Fruit fly (Drosophila melanogaster): ENCODE results near the gene Acox3.

The Acox3 gene

dm6 chr2L:6422488-6422887 lies 25.7 kb downstream of the Acox3 start:
- no peak for TF ChIP-seq CG11617 (GFP tag; optimal IDR thresholded peaks at IDR 0.05)
- TF ChIP-seq kay (GFP tag; ENCODE audit: borderline replicate concordance) = no peak
- no peak for TF ChIP-seq tj (GFP tag; optimal IDR thresholded peaks at IDR 0.05)
- TF ChIP-seq CG33017 (tag; optimal IDR thresholded peaks at IDR 0.05) = no peak
- no peak for TF ChIP-seq Crg-1 (GFP tag; optimal IDR thresholded peaks at IDR 0.05)
- no peak for TF ChIP-seq Hr96 (GFP tag; optimal IDR thresholded peaks at IDR 0.05)
- TF ChIP-seq CG5204 (GFP tag; optimal IDR thresholded peaks at IDR 0.05) = no peak
- no peak for TF ChIP-seq CG7101 (tag; optimal IDR thresholded peaks at IDR 0.05)
- TF ChIP-seq CG14711 (tag; optimal IDR thresholded peaks at IDR 0.05) = no peak

dm6 chr2L:6421495-6421894 lies 26.7 kb downstream of the Acox3 start:
- TF ChIP-seq Mnt (GFP tag; optimal IDR thresholded peaks at IDR 0.05) = no peak
- no peak for TF ChIP-seq pad (GFP tag; optimal IDR thresholded peaks at IDR 0.05)
- no peak for TF ChIP-seq Crg-1 (GFP tag; optimal IDR thresholded peaks at IDR 0.05)
- TF ChIP-seq CG33017 (tag; optimal IDR thresholded peaks at IDR 0.05) = no peak
- no peak for TF ChIP-seq Hr96 (GFP tag; optimal IDR thresholded peaks at IDR 0.05)
- no peak for TF ChIP-seq ovo (GFP tag; optimal IDR thresholded peaks at IDR 0.05)
- no peak for TF ChIP-seq CG14711 (tag; optimal IDR thresholded peaks at IDR 0.05)
- no peak for TF ChIP-seq bab1 (GFP tag; optimal IDR thresholded peaks at IDR 0.05)
- no peak for TF ChIP-seq CG7101 (tag; optimal IDR thresholded peaks at IDR 0.05)

dm6 chr2L:6411953-6412352 lies 36.2 kb downstream of the Acox3 start, which contains the start of gene CG13982:
Gene CG13982, plus strand, starts transcription at chr2L:6412315.
- no peak for TF ChIP-seq Mnt (GFP tag; optimal IDR thresholded peaks at IDR 0.05)
- peak; percentile 93 for TF ChIP-seq pad (GFP tag; optimal IDR thresholded peaks at IDR 0.05)

dm6 chr2L:6411089-6411757 lies 37.0 kb downstream of the Acox3 start, which contains the start of gene DIP-epsilon:
Gene DIP-epsilon, minus strand, starts transcription at chr2L:6411326.
- no peak for TF ChIP-seq Hr96 (GFP tag; optimal IDR thresholded peaks at IDR 0.05)
- TF ChIP-seq CG1620 (GFP tag; optimal IDR thresholded peaks at IDR 0.05) = no peak
- TF ChIP-seq CG5204 (GFP tag; optimal IDR thresholded peaks at IDR 0.05) = no peak
- TF ChIP-seq Crg-1 (GFP tag; optimal IDR thresholded peaks at IDR 0.05) = no peak
- TF ChIP-seq toe (GFP tag; optimal IDR thresholded peaks at IDR 0.05) = no peak
- TF ChIP-seq CG11617 (GFP tag; optimal IDR thresholded peaks at IDR 0.05) = no peak
- no peak for TF ChIP-seq bab1 (GFP tag; optimal IDR thresholded peaks at IDR 0.05)
- no peak for TF ChIP-seq CG14711 (tag; optimal IDR thresholded peaks at IDR 0.05)
- no peak for TF ChIP-seq CG12768 (GFP tag; optimal IDR thresholded peaks at IDR 0.05)
- no peak for TF ChIP-seq ovo (GFP tag; optimal IDR thresholded peaks at IDR 0.05)
- no peak for TF ChIP-seq CG7045 (GFP tag; optimal IDR thresholded peaks at IDR 0.05)
- TF ChIP-seq cnc (optimal IDR thresholded peaks at IDR 0.05) = no peak
- no peak for TF ChIP-seq tj (GFP tag; optimal IDR thresholded peaks at IDR 0.05)
- TF ChIP-seq Mnt (GFP tag; optimal IDR thresholded peaks at IDR 0.05) = no peak
- no peak for TF ChIP-seq CG7101 (tag; optimal IDR thresholded peaks at IDR 0.05)
- TF ChIP-seq cic (GFP tag; optimal IDR thresholded peaks at IDR 0.05) = no peak
- no peak for TF ChIP-seq CG33017 (tag; optimal IDR thresholded peaks at IDR 0.05)
- TF ChIP-seq Clk (GFP tag; optimal IDR thresholded peaks at IDR 0.05) = no peak
- TF ChIP-seq kay (GFP tag; ENCODE audit: borderline replicate concordance) = no peak

- no peak for TF ChIP-seq toe (GFP tag; optimal IDR thresholded peaks at IDR 0.05)
- no peak for TF ChIP-seq Hr96 (GFP tag; optimal IDR thresholded peaks at IDR 0.05)
- no peak for TF ChIP-seq bab1 (GFP tag; optimal IDR thresholded peaks at IDR 0.05)
- no peak for TF ChIP-seq CG11617 (GFP tag; optimal IDR thresholded peaks at IDR 0.05)
Measured at dm6 chr2L:6397149-6397548, 51.1 kb downstream of the Acox3 start, which contains the start of gene CG42369. Gene CG42369, minus strand, starts transcription at chr2L:6397249.

- no peak for TF ChIP-seq cic (GFP tag; optimal IDR thresholded peaks at IDR 0.05)
- no peak for TF ChIP-seq CG14711 (tag; optimal IDR thresholded peaks at IDR 0.05)
- TF ChIP-seq CG1620 (GFP tag; optimal IDR thresholded peaks at IDR 0.05) = no peak
- TF ChIP-seq Mnt (GFP tag; optimal IDR thresholded peaks at IDR 0.05) = no peak
- no peak for TF ChIP-seq CG33017 (tag; optimal IDR thresholded peaks at IDR 0.05)
- no peak for TF ChIP-seq bab1 (GFP tag; optimal IDR thresholded peaks at IDR 0.05)
- TF ChIP-seq Crg-1 (GFP tag; optimal IDR thresholded peaks at IDR 0.05) = no peak
- TF ChIP-seq Hr96 (GFP tag; optimal IDR thresholded peaks at IDR 0.05) = no peak
- no peak for TF ChIP-seq cnc (optimal IDR thresholded peaks at IDR 0.05)
- no peak for TF ChIP-seq CG12768 (GFP tag; optimal IDR thresholded peaks at IDR 0.05)
- no peak for TF ChIP-seq ovo (GFP tag; optimal IDR thresholded peaks at IDR 0.05)
- no peak for TF ChIP-seq pad (GFP tag; optimal IDR thresholded peaks at IDR 0.05)
- no peak for TF ChIP-seq CG7101 (tag; optimal IDR thresholded peaks at IDR 0.05)
- TF ChIP-seq CG11617 (GFP tag; optimal IDR thresholded peaks at IDR 0.05) = no peak
Measured at dm6 chr2L:6391469-6391868, 56.7 kb downstream of the Acox3 start.

- TF ChIP-seq cic (GFP tag; optimal IDR thresholded peaks at IDR 0.05) (no peak), Crg-1 (GFP tag; optimal IDR thresholded peaks at IDR 0.05) (no peak), bab1 (GFP tag; optimal IDR thresholded peaks at IDR 0.05) (no peak), CG33017 (tag; optimal IDR thresholded peaks at IDR 0.05) (no peak), CG12768 (GFP tag; optimal IDR thresholded peaks at IDR 0.05) (no peak), CG7045 (GFP tag; optimal IDR thresholded peaks at IDR 0.05) (no peak), Hr96 (GFP tag; optimal IDR thresholded peaks at IDR 0.05) (no peak)
Measured at dm6 chr2L:6387068-6387467, 61.1 kb downstream of the Acox3 start.
